Fruit fly (Drosophila melanogaster) whole organism, adult: ENCODE data around the gene Glg1.

Experiments
- CG11617 ChIP-seq: fragments of 200-800 bp; sonication (Bioruptor generic); optimal IDR thresholded peaks from 2 replicates; lab custom pipeline; 2017; ENCODE audit warnings: mild to moderate bottlenecking, missing biosample characterization, missing genetic modification reagents, missing genetic modification characterization
- CG12768 ChIP-seq: fragments of 200-800 bp; sonication (Bioruptor generic); optimal IDR thresholded peaks from 2 replicates; lab custom pipeline; 2017; ENCODE audit warnings: missing biosample characterization, missing genetic modification characterization, mild to moderate bottlenecking, moderate library complexity, missing genetic modification reagents
- CG14711 ChIP-seq: fragments of 200-800 bp; sonication (Bioruptor generic); optimal IDR thresholded peaks from 2 replicates; lab custom pipeline; 2018; ENCODE audit warnings: missing biosample characterization, mild to moderate bottlenecking, missing genetic modification characterization, moderate library complexity
- CG1620 ChIP-seq: fragments of 200-800 bp; sonication (Bioruptor generic); optimal IDR thresholded peaks from 2 replicates; lab custom pipeline; 2016; ENCODE audit warnings: missing biosample characterization, missing genetic modification characterization
- CG33017 ChIP-seq: fragments of 200-800 bp; sonication (Bioruptor generic); optimal IDR thresholded peaks from 2 replicates; lab custom pipeline; 2018; ENCODE audit warnings: missing biosample characterization, mild to moderate bottlenecking, missing genetic modification characterization, moderate library complexity
- CG5204 ChIP-seq: fragments of 200-800 bp; sonication (Bioruptor generic); optimal IDR thresholded peaks from 2 replicates; lab custom pipeline; 2016; ENCODE audit warnings: missing biosample characterization, missing genetic modification characterization
- CG7045 ChIP-seq: fragments of 200-800 bp; sonication (Bioruptor generic); optimal IDR thresholded peaks from 2 replicates; lab custom pipeline; 2017; ENCODE audit warnings: missing biosample characterization, mild to moderate bottlenecking, missing genetic modification characterization
- CG7101 ChIP-seq: fragments of 200-800 bp; sonication (Bioruptor generic); optimal IDR thresholded peaks from 2 replicates; lab custom pipeline; 2018; ENCODE audit warnings: missing biosample characterization, mild to moderate bottlenecking, missing genetic modification characterization, moderate library complexity
- Clk ChIP-seq: fragments of 200-800 bp; sonication (Bioruptor generic); optimal IDR thresholded peaks from 2 replicates; lab custom pipeline; 2017; ENCODE audit warnings: missing biosample characterization, missing genetic modification characterization
- Crg-1 ChIP-seq: fragments of 200-800 bp; sonication (Bioruptor generic); optimal IDR thresholded peaks from 2 replicates; lab custom pipeline; 2016; ENCODE audit warnings: missing biosample characterization, missing genetic modification characterization
- Hr96 ChIP-seq: fragments of 200-800 bp; sonication (Bioruptor generic); optimal IDR thresholded peaks from 2 replicates; lab custom pipeline; 2016; ENCODE audit warnings: missing biosample characterization, missing genetic modification characterization
- Mnt ChIP-seq: fragments of 200-800 bp; sonication (Bioruptor generic); optimal IDR thresholded peaks from 2 replicates; lab custom pipeline; 2016; ENCODE audit warnings: missing biosample characterization, mild to moderate bottlenecking, missing genetic modification characterization
- bab1 ChIP-seq: fragments of 200-800 bp; sonication (Bioruptor generic); optimal IDR thresholded peaks from 3 replicates; lab custom pipeline; 2019; ENCODE audit warnings: missing biosample characterization, mild to moderate bottlenecking, missing genetic modification characterization, moderate library complexity
- cic ChIP-seq: fragments of 200-800 bp; sonication (Bioruptor generic); optimal IDR thresholded peaks from 2 replicates; lab custom pipeline; 2017; ENCODE audit warnings: missing biosample characterization, mild to moderate bottlenecking, missing genetic modification characterization, moderate library complexity
- cnc ChIP-seq, 2 experiments: fragments of >200 bp; optimal IDR thresholded peaks; 2 replicates each; lab custom pipeline; 2017
- kay ChIP-seq: fragments of 200-800 bp; sonication (Bioruptor generic); peaks from one replicate; lab custom pipeline; 2016; ENCODE audit warnings: missing biosample characterization, missing genetic modification characterization, borderline replicate concordance
- ovo ChIP-seq: fragments of 200-800 bp; sonication (Bioruptor generic); optimal IDR thresholded peaks from 2 replicates; lab custom pipeline; 2016; ENCODE audit warnings: missing biosample characterization, missing genetic modification characterization
- pad ChIP-seq: fragments of 200-800 bp; sonication (Bioruptor generic); optimal IDR thresholded peaks from 3 replicates; lab custom pipeline; 2017; ENCODE audit warnings: missing biosample characterization, missing genetic modification characterization, mild to moderate bottlenecking, moderate library complexity, missing genetic modification reagents
- tj ChIP-seq: fragments of 200-800 bp; sonication (Bioruptor generic); optimal IDR thresholded peaks from 3 replicates; lab custom pipeline; 2017; ENCODE audit warnings: missing biosample characterization, mild to moderate bottlenecking, missing genetic modification characterization, moderate library complexity
- toe ChIP-seq: fragments of 200-800 bp; sonication (Bioruptor generic); optimal IDR thresholded peaks from 2 replicates; lab custom pipeline; 2016; ENCODE audit warnings: missing biosample characterization, missing genetic modification characterization

Gene Glg1

dm6 chr3L:21516716-21517266 is 9.5 kb upstream of the Glg1 start:
- TF ChIP-seq toe (GFP tag; lab: Kevin White, UChicago), result no peak
- no peak for TF ChIP-seq CG1620 (GFP tag; lab: Kevin White, UChicago)
- peak; percentile 47 for TF ChIP-seq CG14711 (tag; lab: Kevin White, UChicago)
- TF ChIP-seq kay (GFP tag; lab: Kevin White, UChicago), result peak; percentile 88
- TF ChIP-seq Hr96 (GFP tag; lab: Kevin White, UChicago), result peak; percentile 39
- TF ChIP-seq Clk, result no peak
- no peak for TF ChIP-seq CG7045 (GFP tag; lab: Kevin White, UChicago)
- TF ChIP-seq CG5204 (GFP tag; lab: Kevin White, UChicago), result no peak
- peak; percentile 28 for TF ChIP-seq cic (GFP tag; lab: Kevin White, UChicago)
- TF ChIP-seq Crg-1 (GFP tag; lab: Kevin White, UChicago), result peak; percentile 46
- peak; percentile 45 for TF ChIP-seq CG12768 (GFP tag; lab: Kevin White, UChicago)
- TF ChIP-seq CG33017 (tag; lab: Kevin White, UChicago), result no peak
- peak; percentile 25 for TF ChIP-seq bab1
- TF ChIP-seq CG11617, result peak; percentile 19
- TF ChIP-seq pad, result peak; percentile 25
- peak; percentile 27 for TF ChIP-seq Mnt
- peak; percentile 65 for TF ChIP-seq CG7101
- TF ChIP-seq ovo (GFP tag; lab: Kevin White, UChicago), result no peak
- TF ChIP-seq cnc (optimal IDR thresholded peaks at IDR 0.05; lab: Kevin White, UChicago), result no peak
- TF ChIP-seq tj, result no peak

- peak; percentile 70 for TF ChIP-seq Clk
- peak; percentile 74 for TF ChIP-seq Hr96 (GFP tag; lab: Kevin White, UChicago)
- peak; percentile 89 for TF ChIP-seq CG33017 (tag; lab: Kevin White, UChicago)
- no peak for TF ChIP-seq cnc (optimal IDR thresholded peaks at IDR 0.05; lab: Kevin White, UChicago)
- TF ChIP-seq Crg-1 (GFP tag; lab: Kevin White, UChicago), result peak; percentile 84
- peak; percentile 85 for TF ChIP-seq toe (GFP tag; lab: Kevin White, UChicago)
- TF ChIP-seq cic (GFP tag; lab: Kevin White, UChicago), result peak; percentile 59
- TF ChIP-seq pad, result peak; percentile 82
- TF ChIP-seq CG7101, result peak; percentile 92
- peak; percentile 83 for TF ChIP-seq CG14711 (tag; lab: Kevin White, UChicago)
- peak; percentile 93 for TF ChIP-seq CG12768 (GFP tag; lab: Kevin White, UChicago)
- peak; percentile 86 for TF ChIP-seq kay (GFP tag; lab: Kevin White, UChicago)
- peak; percentile 84 for TF ChIP-seq CG5204 (GFP tag; lab: Kevin White, UChicago)
- TF ChIP-seq bab1, result peak; percentile 91
- TF ChIP-seq CG11617, result peak; percentile 95
- peak; percentile 60 for TF ChIP-seq CG1620 (GFP tag; lab: Kevin White, UChicago)
- TF ChIP-seq ovo (GFP tag; lab: Kevin White, UChicago), result peak; percentile 86
- TF ChIP-seq tj, result peak; percentile 75
- TF ChIP-seq Mnt, result peak; percentile 58
- peak; percentile 94 for TF ChIP-seq CG7045 (GFP tag; lab: Kevin White, UChicago)
These were observed 8.7 kb upstream of the Glg1 start, which contains the start of the genes SAK and Cdk12 for dm6 chr3L:21515823-21516715. Gene SAK (minus strand): TSS chr3L:21515887. Gene Cdk12 (plus strand): TSS chr3L:21516306.

- TF ChIP-seq CG11617 (peak; percentile 51), CG7045 (GFP tag; lab: Kevin White, UChicago) (no peak), Crg-1 (GFP tag; lab: Kevin White, UChicago) (no peak), kay (GFP tag; lab: Kevin White, UChicago) (no peak), pad (no peak), Hr96 (GFP tag; lab: Kevin White, UChicago) (no peak), CG14711 (tag; lab: Kevin White, UChicago) (no peak)
These were observed 2.3 kb upstream of the Glg1 start for dm6 chr3L:21509488-21510122.

- no peak for TF ChIP-seq CG1620 (GFP tag; lab: Kevin White, UChicago)
- no peak for TF ChIP-seq CG7101
- TF ChIP-seq CG11617, result no peak
- no peak for TF ChIP-seq cic (GFP tag; lab: Kevin White, UChicago)
- TF ChIP-seq pad, result no peak
- no peak for TF ChIP-seq CG14711 (tag; lab: Kevin White, UChicago)
- no peak for TF ChIP-seq Hr96 (GFP tag; lab: Kevin White, UChicago)
- TF ChIP-seq toe (GFP tag; lab: Kevin White, UChicago), result no peak
- no peak for TF ChIP-seq kay (GFP tag; lab: Kevin White, UChicago)
- TF ChIP-seq CG12768 (GFP tag; lab: Kevin White, UChicago), result no peak
- no peak for TF ChIP-seq Clk
These were observed 1.3 kb upstream of the Glg1 start for dm6 chr3L:21508621-21509020.

- TF ChIP-seq Mnt, result no peak
- no peak for TF ChIP-seq CG5204 (GFP tag; lab: Kevin White, UChicago)
- no peak for TF ChIP-seq CG12768 (GFP tag; lab: Kevin White, UChicago)
- no peak for TF ChIP-seq Crg-1 (GFP tag; lab: Kevin White, UChicago)
- no peak for TF ChIP-seq ovo (GFP tag; lab: Kevin White, UChicago)
- TF ChIP-seq Clk, result no peak
- no peak for TF ChIP-seq CG7045 (GFP tag; lab: Kevin White, UChicago)
- no peak for TF ChIP-seq CG7101
- TF ChIP-seq cnc (optimal IDR thresholded peaks at IDR 0.05; lab: Kevin White, UChicago), result no peak
- no peak for TF ChIP-seq bab1
- no peak for TF ChIP-seq tj
- TF ChIP-seq CG33017 (tag; lab: Kevin White, UChicago), result no peak
- TF ChIP-seq toe (GFP tag; lab: Kevin White, UChicago), result no peak
- no peak for TF ChIP-seq cic (GFP tag; lab: Kevin White, UChicago)
- no peak for TF ChIP-seq Hr96 (GFP tag; lab: Kevin White, UChicago)
- no peak for TF ChIP-seq CG14711 (tag; lab: Kevin White, UChicago)
These were observed 617 bp upstream of the Glg1 start for dm6 chr3L:21507955-21508354.
